Worm (Caenorhabditis elegans) whole organism, L4/young adult: ENCODE measurements around the gene B0334.20.

Experiments
- dao-5 ChIP-seq: sonication (generic microtip); optimal IDR thresholded peaks from 2 replicates; lab custom pipeline; 2016; ENCODE audit warnings: missing genotype, missing genetic modification characterization, moderate library complexity, missing compliant biosample characterization
- him-1 ChIP-seq: sonication (generic microtip); optimal IDR thresholded peaks from 2 replicates; lab custom pipeline; 2016; ENCODE audit warnings: missing genotype, missing genetic modification reagents, missing genetic modification characterization, missing compliant biosample characterization

- no peak for TF ChIP-seq him-1 (tag; lab: Kevin White, UChicago)
- TF ChIP-seq dao-5 (tag; lab: Kevin White, UChicago): no peak
Measured at ce11 chrII:11503761-11504160, 3.5 kb upstream of the B0334.20 start.
